Fruit fly (Drosophila melanogaster): ENCODE results near the gene CG5112.
A peak's percentile ranks its signal among the peaks of the same experiment; 100 is the strongest.

Gene CG5112

DNA sequence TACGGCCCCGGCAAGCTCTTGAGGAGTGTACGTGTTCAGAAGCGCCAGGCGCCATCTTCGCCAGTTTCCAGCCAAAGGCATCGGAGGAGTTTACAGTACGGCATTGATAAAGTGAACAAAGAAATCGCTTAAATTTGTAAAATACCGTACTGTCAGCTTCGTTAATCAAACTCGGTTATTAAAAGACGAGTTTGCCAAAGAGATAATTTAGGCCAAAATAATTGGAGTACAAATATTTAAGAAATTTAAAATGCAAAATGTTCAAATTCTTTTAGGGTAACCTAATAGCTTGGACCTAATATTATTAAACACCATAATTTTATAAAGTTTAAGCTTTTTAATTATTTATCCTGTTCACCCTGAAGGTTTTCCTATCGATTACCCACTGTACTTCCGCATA is 39.4 kb upstream of the CG5112 start (continued):
- TF ChIP-seq Hr78 (GFP tag; optimal IDR thresholded peaks at IDR 0.05) (no peak), C15 (GFP tag; IDR thresholded peaks at IDR 0.05) (no peak), Meics (GFP tag; optimal IDR thresholded peaks at IDR 0.05) (peak; percentile 30), ap (GFP tag; IDR thresholded peaks at IDR 0.05) (no peak), CG18476 (GFP tag; optimal IDR thresholded peaks at IDR 0.05) (no peak), danr (GFP tag; IDR thresholded peaks at IDR 0.05) (no peak), CG13624 (GFP tag; optimal IDR thresholded peaks at IDR 0.05) (no peak), repo (GFP tag; optimal IDR thresholded peaks at IDR 0.05) (no peak), insv (GFP tag; optimal IDR thresholded peaks at IDR 0.05) (no peak), CG1529 (GFP tag; optimal IDR thresholded peaks at IDR 0.05) (no peak), Ets65A (GFP tag) (no peak), Max (GFP tag; optimal IDR thresholded peaks at IDR 0.05) (no peak), dmrt11E (tag; optimal IDR thresholded peaks at IDR 0.05) (peak; percentile 41), Lim3 (GFP tag; IDR thresholded peaks at IDR 0.05) (no peak), chm (GFP tag; IDR thresholded peaks at IDR 0.05) (no peak), org-1 (GFP tag; optimal IDR thresholded peaks at IDR 0.05) (peak; percentile 13), Nf-YA (GFP tag; IDR thresholded peaks at IDR 0.05) (no peak), slbo (GFP tag; IDR thresholded peaks at IDR 0.05) (no peak; the same call in 1 of the 2 replicates), lola (GFP tag; optimal IDR thresholded peaks at IDR 0.05) (peak in 1 of 3 experiments; percentile 28), grau (tag; optimal IDR thresholded peaks at IDR 0.05) (peak; percentile 77), amos (GFP tag; IDR thresholded peaks at IDR 0.05; ENCODE audit: partially characterized antibody) (no peak), CG12071 (GFP tag; optimal IDR thresholded peaks at IDR 0.05) (no peak), CG18011 (GFP tag; optimal IDR thresholded peaks at IDR 0.05) (no peak), ind (GFP tag; optimal IDR thresholded peaks at IDR 0.05) (no peak), tx (GFP tag; optimal IDR thresholded peaks at IDR 0.05) (no peak), CG6272 (GFP tag; IDR thresholded peaks at IDR 0.05) (no peak), sens (GFP tag) (peak; percentile 76), her (GFP tag; optimal IDR thresholded peaks at IDR 0.05) (no peak), CG6689 (GFP tag; IDR thresholded peaks at IDR 0.05) (no peak), CG15514 (GFP tag; optimal IDR thresholded peaks at IDR 0.05) (peak; percentile 9), CG2202 (tag; optimal IDR thresholded peaks at IDR 0.05) (no peak), CG11085 (GFP tag; IDR thresholded peaks at IDR 0.05) (no peak), hbn (GFP tag; IDR thresholded peaks at IDR 0.05; ENCODE audit: partially characterized antibody) (no peak), tap (tag; optimal IDR thresholded peaks at IDR 0.05) (no peak), CG10959 (GFP tag; IDR thresholded peaks at IDR 0.05) (no peak), HLH4C (GFP tag; IDR thresholded peaks at IDR 0.05; ENCODE audit: partially characterized antibody) (no peak), sr (GFP tag; IDR thresholded peaks at IDR 0.05) (no peak), Gsc (GFP tag; IDR thresholded peaks at IDR 0.05) (no peak), CG7556 (GFP tag; optimal IDR thresholded peaks at IDR 0.05) (peak; percentile 38), CG30431 (GFP tag; optimal IDR thresholded peaks at IDR 0.05) (no peak), CG10147 (GFP tag; optimal IDR thresholded peaks at IDR 0.05) (peak; percentile 3), CG6175 (GFP tag; IDR thresholded peaks at IDR 0.05) (no peak), lbe (GFP tag; optimal IDR thresholded peaks at IDR 0.05) (no peak), CG4404 (GFP tag; IDR thresholded peaks at IDR 0.05) (0 out of 2 replicates have a peak, but pooled peaks have one; percentile 22), HLH3B (GFP tag; IDR thresholded peaks at IDR 0.05) (0 out of 2 replicates have a peak, but pooled peaks have one; percentile 25), Pdp1 (GFP tag; optimal IDR thresholded peaks at IDR 0.05) (no peak), Mad (GFP tag; optimal IDR thresholded peaks at IDR 0.05) (no peak), CG11696 (GFP tag; IDR thresholded peaks at IDR 0.05) (no peak), Dll (GFP tag; IDR thresholded peaks at IDR 0.05; ENCODE audit: partially characterized antibody) (no peak), Lpt (GFP tag; optimal IDR thresholded peaks at IDR 0.05) (no peak), kah (GFP tag; optimal IDR thresholded peaks at IDR 0.05) (no peak), Dad (GFP tag; optimal IDR thresholded peaks at IDR 0.05) (no peak)
